Fruit fly (Drosophila melanogaster) whole organism, embryonic: Measurements from ENCODE around the gene CG45073.

Source experiments
- Aef1 ChIP-seq: fragments of 200-800 bp; sonication (Bioruptor generic); IDR thresholded peaks from 3 replicates; pipeline ENCODE4 v1.3.6; 2022; ENCODE audit warnings: missing biosample characterization, missing genetic modification characterization
- BEAF-32 ChIP-seq: fragments of 200-800 bp; sonication (Bioruptor generic); optimal IDR thresholded peaks from 3 replicates; lab custom pipeline; 2017; ENCODE audit warnings: missing biosample characterization, missing genetic modification characterization, mild to moderate bottlenecking, moderate library complexity, missing genetic modification reagents
- CG10543 ChIP-seq: fragments of 200-800 bp; sonication (Bioruptor generic); optimal IDR thresholded peaks from 3 replicates; lab custom pipeline; 2017; ENCODE audit warnings: missing biosample characterization, mild to moderate bottlenecking, missing genetic modification characterization, moderate library complexity
- CG11085 ChIP-seq: fragments of 200-800 bp; sonication (Bioruptor generic); IDR thresholded peaks from 2 replicates; pipeline ENCODE4 v1.3.6; 2022; ENCODE audit warnings: missing biosample characterization, missing genetic modification characterization
- CG11504 ChIP-seq: fragments of 200-800 bp; sonication (Bioruptor generic); optimal IDR thresholded peaks from 3 replicates; lab custom pipeline; 2019; ENCODE audit warnings: missing biosample characterization, mild to moderate bottlenecking, missing genetic modification characterization, moderate library complexity
- CG11560 ChIP-seq: fragments of 200-800 bp; sonication (Bioruptor generic); IDR thresholded peaks from 3 replicates; pipeline ENCODE4 v1.3.6; 2022; ENCODE audit warnings: missing biosample characterization, missing genetic modification characterization
- CG12769 ChIP-seq: fragments of 200-800 bp; sonication (Bioruptor generic); optimal IDR thresholded peaks from 2 replicates; lab custom pipeline; 2019; ENCODE audit warnings: missing biosample characterization, mild to moderate bottlenecking, missing genetic modification characterization, moderate library complexity
- CG13624 ChIP-seq: fragments of 200-800 bp; sonication (Bioruptor generic); optimal IDR thresholded peaks from 2 replicates; lab custom pipeline; 2016; ENCODE audit warnings: missing biosample characterization, missing genetic modification characterization
- CG13894 ChIP-seq: fragments of 200-800 bp; sonication (Bioruptor generic); optimal IDR thresholded peaks from 3 replicates; lab custom pipeline; 2018; ENCODE audit warnings: missing biosample characterization, mild to moderate bottlenecking, missing genetic modification characterization, moderate library complexity
- CG17186 ChIP-seq: fragments of 200-800 bp; sonication (Bioruptor generic); optimal IDR thresholded peaks from 3 replicates; lab custom pipeline; 2017; ENCODE audit warnings: missing biosample characterization, missing genetic modification reagents, missing genetic modification characterization
- CG1792 ChIP-seq: fragments of 200-800 bp; sonication (Bioruptor generic); optimal IDR thresholded peaks from 2 replicates; lab custom pipeline; 2016; ENCODE audit warnings: missing biosample characterization, missing genetic modification characterization
- CG18262 ChIP-seq: fragments of 200-800 bp; optimal IDR thresholded peaks from 3 replicates; lab custom pipeline; 2019; ENCODE audit warnings: missing biosample characterization, mild to moderate bottlenecking, missing genetic modification characterization, moderate library complexity
- CG18476 ChIP-seq: fragments of 200-800 bp; sonication (Bioruptor generic); optimal IDR thresholded peaks from 2 replicates; lab custom pipeline; 2016; ENCODE audit warnings: missing biosample characterization, mild to moderate bottlenecking, missing genetic modification characterization
- CG2678 ChIP-seq: fragments of 200-800 bp; sonication (Bioruptor generic); optimal IDR thresholded peaks from 3 replicates; lab custom pipeline; 2019; ENCODE audit warnings: missing biosample characterization, mild to moderate bottlenecking, missing genetic modification characterization, moderate library complexity
- CG2712 ChIP-seq: fragments of 200-800 bp; optimal IDR thresholded peaks from 3 replicates; lab custom pipeline; 2019; ENCODE audit warnings: missing biosample characterization, mild to moderate bottlenecking, missing genetic modification characterization, moderate library complexity
- CG31441 ChIP-seq: fragments of 200-800 bp; sonication (Bioruptor generic); IDR thresholded peaks from 2 replicates; pipeline ENCODE4 v1.3.6; 2022; ENCODE audit warnings: missing biosample characterization, missing genetic modification characterization
- CG34422 ChIP-seq: fragments of 200-800 bp; sonication (Bioruptor generic); IDR thresholded peaks from 3 replicates; pipeline ENCODE4 v1.3.6; 2022; ENCODE audit warnings: missing biosample characterization, missing genetic modification characterization
- CG5953 ChIP-seq: fragments of 200-800 bp; sonication (Bioruptor generic); IDR thresholded peaks from 2 replicates; pipeline ENCODE4 v1.3.6; 2022; ENCODE audit warnings: missing biosample characterization, missing genetic modification characterization
- CG6654 ChIP-seq: fragments of 200-800 bp; sonication (Bioruptor generic); optimal IDR thresholded peaks from 2 replicates; lab custom pipeline; 2017; ENCODE audit warnings: missing biosample characterization, mild to moderate bottlenecking, missing genetic modification characterization
- CG6765 ChIP-seq: fragments of 200-800 bp; sonication (Bioruptor generic); optimal IDR thresholded peaks from 3 replicates; lab custom pipeline; 2017; ENCODE audit warnings: missing biosample characterization, mild to moderate bottlenecking, missing genetic modification characterization
- CG7357 ChIP-seq: fragments of 200-800 bp; sonication (Bioruptor generic); IDR thresholded peaks from 3 replicates; pipeline ENCODE4 v1.3.6; 2022; ENCODE audit warnings: missing biosample characterization, missing genetic modification characterization
- CG7839 ChIP-seq: fragments of 200-800 bp; sonication (Bioruptor generic); optimal IDR thresholded peaks from 3 replicates; lab custom pipeline; 2018; ENCODE audit warnings: missing biosample characterization, mild to moderate bottlenecking, missing genetic modification characterization, moderate library complexity
- CG8359 ChIP-seq: fragments of 200-800 bp; sonication (Bioruptor generic); optimal IDR thresholded peaks from 2 replicates; lab custom pipeline; 2017; ENCODE audit warnings: missing biosample characterization, mild to moderate bottlenecking, missing genetic modification characterization, borderline replicate concordance
- Dad ChIP-seq: fragments of 200-800 bp; sonication (Bioruptor generic); optimal IDR thresholded peaks from 3 replicates; lab custom pipeline; 2016; ENCODE audit warnings: missing biosample characterization, missing genetic modification characterization
- Ets65A ChIP-seq: fragments of 200-800 bp; sonication (Bioruptor generic); peaks from one replicate; lab custom pipeline; 2016; ENCODE audit warnings: missing biosample characterization, missing genetic modification characterization
- Jarid2 ChIP-seq: fragments of 200-800 bp; sonication (Bioruptor generic); optimal IDR thresholded peaks from 3 replicates; lab custom pipeline; 2017; ENCODE audit warnings: mild to moderate bottlenecking, missing biosample characterization, missing genetic modification reagents, missing genetic modification characterization
- NFAT ChIP-seq: fragments of 200-800 bp; sonication (Bioruptor generic); IDR thresholded peaks from 2 replicates; pipeline ENCODE4 v1.3.6; 2022; ENCODE audit warnings: missing biosample characterization, missing genetic modification characterization
- Pdp1 ChIP-seq, 2 experiments: fragments of 200-800 bp; sonication (Bioruptor generic); optimal IDR thresholded peaks; 3 replicates each; lab custom pipeline; 2016; ENCODE audit warnings: missing biosample characterization in 2 of 2, missing genetic modification characterization in 2 of 2, mild to moderate bottlenecking in 1 of 2, moderate library complexity in 1 of 2
- Rx ChIP-seq: fragments of 200-800 bp; sonication (Bioruptor generic); IDR thresholded peaks from 2 replicates; pipeline ENCODE4 v1.3.6; 2022; ENCODE audit warnings: missing biosample characterization, missing genetic modification characterization
- Six4 ChIP-seq: fragments of 200-800 bp; sonication (Bioruptor generic); optimal IDR thresholded peaks from 2 replicates; lab custom pipeline; 2016; ENCODE audit warnings: missing biosample characterization, missing genetic modification characterization
- Sry-β ChIP-seq: fragments of 200-800 bp; sonication (Bioruptor generic); optimal IDR thresholded peaks from 2 replicates; lab custom pipeline; 2018; ENCODE audit warnings: missing biosample characterization, mild to moderate bottlenecking, missing genetic modification characterization, moderate library complexity
- TFAM ChIP-seq: fragments of 200-800 bp; sonication (Bioruptor generic); optimal IDR thresholded peaks from 2 replicates; lab custom pipeline; 2017; ENCODE audit warnings: missing biosample characterization, missing genetic modification characterization, inconsistent platforms
- Tbp ChIP-seq: fragments of >200 bp; optimal IDR thresholded peaks from 2 replicates; lab custom pipeline; 2018; ENCODE audit warnings: missing biosample characterization, missing genetic modification characterization
- bab2 ChIP-seq: fragments of 200-800 bp; sonication (Bioruptor generic); optimal IDR thresholded peaks from 2 replicates; lab custom pipeline; 2016; ENCODE audit warnings: missing biosample characterization, missing genetic modification characterization
- bsh ChIP-seq, 2 experiments: fragments of 200-800 bp; sonication (Bioruptor generic); optimal IDR thresholded peaks; 2 replicates each; lab custom pipeline; 2017 to 2018; ENCODE audit warnings: mild to moderate bottlenecking in 2 of 2, missing biosample characterization in 2 of 2, missing genetic modification characterization in 2 of 2, moderate library complexity in 1 of 2
- cad ChIP-seq: fragments of >200 bp; optimal IDR thresholded peaks from 2 replicates; lab custom pipeline; 2017; ENCODE audit warnings: missing biosample characterization, missing genetic modification characterization
- chinmo ChIP-seq: fragments of 200-800 bp; sonication (Bioruptor generic); IDR thresholded peaks from 4 replicates; pipeline ENCODE4 v1.3.6; 2022; ENCODE audit warnings: missing biosample characterization, missing genetic modification characterization; ENCODE audit not compliant: partially characterized antibody
- crol ChIP-seq: fragments of 200-800 bp; sonication (Bioruptor generic); IDR thresholded peaks from 2 replicates; pipeline ENCODE4 v1.3.6; 2022; ENCODE audit warnings: missing biosample characterization, missing genetic modification characterization
- cwo ChIP-seq: fragments of 200-800 bp; sonication (Bioruptor generic); optimal IDR thresholded peaks from 3 replicates; lab custom pipeline; 2017; ENCODE audit warnings: missing biosample characterization, missing genetic modification characterization, mild to moderate bottlenecking, moderate library complexity, missing genetic modification reagents
- dmrt11E ChIP-seq: fragments of 200-800 bp; sonication (Bioruptor generic); optimal IDR thresholded peaks from 3 replicates; lab custom pipeline; 2018; ENCODE audit warnings: missing biosample characterization, mild to moderate bottlenecking, missing genetic modification characterization, moderate library complexity
- grn ChIP-seq: fragments of 200-800 bp; sonication (Bioruptor generic); optimal IDR thresholded peaks from 3 replicates; lab custom pipeline; 2017; ENCODE audit warnings: missing biosample characterization, missing genetic modification characterization
- hbn ChIP-seq: fragments of 200-800 bp; sonication (Bioruptor generic); IDR thresholded peaks from 2 replicates; pipeline ENCODE4 v1.3.6; 2022; ENCODE audit warnings: missing biosample characterization, missing genetic modification characterization; ENCODE audit not compliant: partially characterized antibody
- ro ChIP-seq: fragments of 200-800 bp; sonication (Bioruptor generic); IDR thresholded peaks from 2 replicates; pipeline ENCODE4 v1.3.6; 2022; ENCODE audit warnings: missing biosample characterization, missing genetic modification characterization
- sens ChIP-seq: fragments of 200-800 bp; sonication (Bioruptor generic); peaks from one replicate; lab custom pipeline; 2016; ENCODE audit warnings: missing biosample characterization, missing genetic modification characterization
- slou ChIP-seq: fragments of 200-800 bp; sonication (Bioruptor generic); optimal IDR thresholded peaks from 3 replicates; lab custom pipeline; 2016; ENCODE audit warnings: missing biosample characterization, missing genetic modification characterization
- slp2 ChIP-seq: fragments of 200-800 bp; sonication (Bioruptor generic); optimal IDR thresholded peaks from 2 replicates; lab custom pipeline; 2016; ENCODE audit warnings: missing biosample characterization, missing genetic modification characterization
- sug ChIP-seq: fragments of 200-800 bp; optimal IDR thresholded peaks from 2 replicates; lab custom pipeline; 2019; ENCODE audit warnings: missing biosample characterization, mild to moderate bottlenecking, missing genetic modification characterization, moderate library complexity
- tin ChIP-seq: fragments of 200-800 bp; sonication (Bioruptor generic); optimal IDR thresholded peaks from 3 replicates; lab custom pipeline; 2016; ENCODE audit warnings: missing biosample characterization, missing genetic modification characterization
- tll ChIP-seq, 2 experiments: fragments of 200-800 bp in 1 of 2; fragments of >200 bp in 1 of 2; sonication (Bioruptor generic) in 1 of 2; optimal IDR thresholded peaks; 2 replicates each; lab custom pipeline; 2017 to 2019; ENCODE audit warnings: missing biosample characterization in 2 of 2, missing genetic modification characterization in 2 of 2, mild to moderate bottlenecking in 1 of 2, moderate library complexity in 1 of 2
- z ChIP-seq: fragments of 200-800 bp; sonication (Bioruptor generic); IDR thresholded peaks from 3 replicates; pipeline ENCODE4 v1.3.6; 2022; ENCODE audit warnings: missing biosample characterization, missing genetic modification characterization
- zfh1 ChIP-seq: fragments of 200-800 bp; sonication (Bioruptor generic); IDR thresholded peaks from 3 replicates; pipeline ENCODE4 v1.3.6; 2022; ENCODE audit warnings: missing biosample characterization, missing genetic modification characterization

Gene CG45073

dm6 chr3R:30106562-30106961, 18.0 kb downstream of the CG45073 start (continued):
- TF ChIP-seq ro (no peak), CG2712 (no peak), CG10543 (GFP tag; lab: Kevin White, UChicago) (peak; percentile 37), Jarid2 (GFP tag; lab: Kevin White, UChicago) (no peak), grn (GFP tag; lab: Kevin White, UChicago) (peak; percentile 97), CG18262 (no peak), CG2678 (tag; lab: Kevin White, UChicago) (peak; percentile 41), chinmo (GFP tag; lab: Robert Waterston, UW) (0 out of 4 replicates have a peak, but pooled peaks have one; percentile 46), bab2 (GFP tag; lab: Kevin White, UChicago) (no peak), tll (GFP tag; optimal IDR thresholded peaks at IDR 0.05; lab: Kevin White, UChicago) (no peak), cwo (GFP tag; lab: Kevin White, UChicago) (peak; percentile 47), sug (tag; lab: Kevin White, UChicago) (peak; percentile 87), Pdp1 (GFP tag; optimal IDR thresholded peaks at IDR 0.05; lab: Kevin White, UChicago) (peak in 1 of 2 experiments; percentile 71), Six4 (no peak), Dad (no peak), NFAT (GFP tag; lab: Robert Waterston, UW) (0 out of 2 replicates have a peak, but pooled peaks have one; percentile 25), CG17186 (no peak), CG6765 (GFP tag; lab: Kevin White, UChicago) (no peak)

dm6 chr3R:30105808-30106207, 18.7 kb downstream of the CG45073 start:
- TF ChIP-seq slou (no peak), CG8359 (no peak), CG34422 (GFP tag; lab: Robert Waterston, UW) (no peak), Sry-β (GFP tag; lab: Kevin White, UChicago) (no peak), TFAM (GFP tag; lab: Kevin White, UChicago) (no peak), hbn (GFP tag; lab: Robert Waterston, UW) (no peak), slp2 (no peak), CG31441 (GFP tag; lab: Robert Waterston, UW) (no peak), CG1792 (GFP tag; lab: Kevin White, UChicago) (no peak), z (GFP tag; lab: Robert Waterston, UW) (peak; percentile 83), Rx (GFP tag; lab: Robert Waterston, UW) (no peak), CG5953 (GFP tag; lab: Robert Waterston, UW) (no peak), CG11085 (no peak), CG11560 (no peak), dmrt11E (no peak), Ets65A (no peak), CG6654 (GFP tag; lab: Kevin White, UChicago) (no peak), CG13894 (tag; lab: Kevin White, UChicago) (no peak), zfh1 (peak; percentile 7; the same call in 1 of the 3 replicates), cad (GFP tag; lab: Kevin White, UChicago) (no peak), CG7357 (GFP tag; lab: Robert Waterston, UW) (no peak), CG13624 (no peak), CG18476 (no peak), Tbp (GFP tag; lab: Kevin White, UChicago) (no peak), bsh (GFP tag; optimal IDR thresholded peaks at IDR 0.05; lab: Kevin White, UChicago) (no peak), crol (0 out of 2 replicates have a peak, but pooled peaks have one; percentile 14), CG10543 (GFP tag; lab: Kevin White, UChicago) (peak; percentile 59), Pdp1 (GFP tag; optimal IDR thresholded peaks at IDR 0.05; lab: Kevin White, UChicago) (no peak), sens (peak; percentile 20), Aef1 (GFP tag; lab: Robert Waterston, UW) (no peak), CG11504 (tag; lab: Kevin White, UChicago) (no peak), CG12769 (tag; lab: Kevin White, UChicago) (peak; percentile 90), tin (GFP tag; lab: Kevin White, UChicago) (no peak), CG7839 (no peak), BEAF-32 (GFP tag; lab: Kevin White, UChicago) (no peak)
